Worm (Caenorhabditis elegans) whole organism, L3 larva: ENCODE results near the gene clu-1.
A peak's percentile ranks its signal among the peaks of the same experiment; 100 is the strongest.

Experiments
- R02D3.7 ChIP-seq: fragments of 150-350 bp; optimal IDR thresholded peaks from 2 replicates; lab custom pipeline; 2014; ENCODE audit warnings: missing biosample characterization, missing genetic modification characterization
- ama-1 ChIP-seq: fragments of 150-350 bp; optimal IDR thresholded peaks from 2 replicates; lab custom pipeline; 2018
- ceh-16 ChIP-seq: sonication (generic microtip); optimal IDR thresholded peaks from 2 replicates; lab custom pipeline; 2017; ENCODE audit warnings: missing biosample characterization, missing genetic modification characterization
- ceh-28 ChIP-seq: fragments of 150-350 bp; optimal IDR thresholded peaks from 2 replicates; lab custom pipeline; 2014; ENCODE audit warnings: missing biosample characterization, missing genetic modification reagents, missing genetic modification characterization
- ceh-82 ChIP-seq: fragments of 150-350 bp; optimal IDR thresholded peaks from 2 replicates; lab custom pipeline; 2014; ENCODE audit warnings: missing biosample characterization, missing genetic modification characterization
- ceh-9 ChIP-seq: sonication (generic microtip); optimal IDR thresholded peaks from 2 replicates; lab custom pipeline; 2018; ENCODE audit warnings: missing biosample characterization, missing genetic modification characterization
- daf-12 ChIP-seq: fragments of 150-350 bp; optimal IDR thresholded peaks from 2 replicates; lab custom pipeline; 2014; ENCODE audit warnings: missing biosample characterization, missing genetic modification reagents, missing genetic modification characterization
- egl-27 ChIP-seq: sonication (generic microtip); optimal IDR thresholded peaks from 4 replicates; lab custom pipeline; 2017; ENCODE audit warnings: missing biosample characterization, missing genetic modification reagents, missing genetic modification characterization
- elt-1 ChIP-seq: fragments of 150-350 bp; optimal IDR thresholded peaks from 2 replicates; lab custom pipeline; 2014; ENCODE audit warnings: missing biosample characterization, missing genetic modification characterization
- elt-2 ChIP-seq: sonication (generic microtip); optimal IDR thresholded peaks from 2 replicates; lab custom pipeline; 2016; ENCODE audit warnings: missing genetic modification reagents, mild to moderate bottlenecking, missing genetic modification characterization, missing compliant biosample characterization
- eor-1 ChIP-seq, 2 experiments: fragments of 150-350 bp; optimal IDR thresholded peaks; 2 replicates each; lab custom pipeline; 2014 to 2018; ENCODE audit warnings: missing biosample characterization in 2 of 2, missing genetic modification characterization in 2 of 2
- fkh-10 ChIP-seq: sonication (generic microtip); optimal IDR thresholded peaks from 2 replicates; lab custom pipeline; 2017; ENCODE audit warnings: missing biosample characterization, missing genetic modification reagents, missing genetic modification characterization
- fkh-2 ChIP-seq: fragments of 150-350 bp; optimal IDR thresholded peaks from 2 replicates; lab custom pipeline; 2014; ENCODE audit warnings: missing biosample characterization, missing genetic modification reagents, missing genetic modification characterization
- hmg-11 ChIP-seq: sonication (generic microtip); optimal IDR thresholded peaks from 2 replicates; lab custom pipeline; 2016; ENCODE audit warnings: missing genetic modification characterization, missing compliant biosample characterization
- lin-15B ChIP-seq: fragments of 150-350 bp; optimal IDR thresholded peaks from 2 replicates; lab custom pipeline; 2014; ENCODE audit warnings: missing biosample characterization, missing genetic modification characterization
- lin-39 ChIP-seq: fragments of 150-350 bp; optimal IDR thresholded peaks from 2 replicates; lab custom pipeline; 2018; ENCODE audit warnings: missing biosample characterization, missing genetic modification reagents, missing genetic modification characterization
- lsy-12 ChIP-seq: sonication (generic microtip); optimal IDR thresholded peaks from 2 replicates; lab custom pipeline; 2016; ENCODE audit warnings: mild to moderate bottlenecking, missing genetic modification characterization, missing compliant biosample characterization
- mdl-1 ChIP-seq: fragments of 150-350 bp; optimal IDR thresholded peaks from 2 replicates; lab custom pipeline; 2014; ENCODE audit warnings: missing biosample characterization, missing genetic modification characterization
- mml-1 ChIP-seq: fragments of 150-350 bp; sonication (generic microtip); optimal IDR thresholded peaks from 3 replicates; lab custom pipeline; 2014; ENCODE audit warnings: missing biosample characterization, missing genetic modification characterization
- nfya-1 ChIP-seq: sonication (generic microtip); optimal IDR thresholded peaks from 2 replicates; lab custom pipeline; 2017; ENCODE audit warnings: missing genetic modification characterization, mild to moderate bottlenecking, missing compliant biosample characterization, antibody characterized with exemption, moderate library complexity; ENCODE audit not compliant: insufficient read depth
- nhr-11 ChIP-seq: fragments of 150-350 bp; optimal IDR thresholded peaks from 2 replicates; lab custom pipeline; 2014; ENCODE audit warnings: missing biosample characterization, missing genetic modification characterization
- nhr-12 ChIP-seq: fragments of 150-350 bp; optimal IDR thresholded peaks from 2 replicates; lab custom pipeline; 2014; ENCODE audit warnings: missing biosample characterization, missing genetic modification characterization
- nhr-23 ChIP-seq: fragments of 150-350 bp; optimal IDR thresholded peaks from 2 replicates; lab custom pipeline; 2014; ENCODE audit warnings: missing biosample characterization, missing genetic modification reagents, missing genetic modification characterization
- nhr-237 ChIP-seq: fragments of 150-350 bp; optimal IDR thresholded peaks from 2 replicates; lab custom pipeline; 2014; ENCODE audit warnings: missing biosample characterization, missing genetic modification characterization
- nhr-25 ChIP-seq: sonication (generic microtip); optimal IDR thresholded peaks from 2 replicates; lab custom pipeline; 2017; ENCODE audit warnings: missing biosample characterization, missing genetic modification characterization
- nhr-43 ChIP-seq: sonication (generic microtip); optimal IDR thresholded peaks from 2 replicates; lab custom pipeline; 2016; ENCODE audit warnings: mild to moderate bottlenecking, missing genetic modification characterization, missing compliant biosample characterization; ENCODE audit not compliant: poor library complexity, severe bottlenecking
- nhr-76 ChIP-seq: fragments of 150-350 bp; sonication (generic microtip); optimal IDR thresholded peaks from 5 replicates; lab custom pipeline; 2014; ENCODE audit warnings: missing biosample characterization, missing genetic modification characterization
- nhr-77 ChIP-seq: fragments of 150-350 bp; optimal IDR thresholded peaks from 2 replicates; lab custom pipeline; 2014; ENCODE audit warnings: missing biosample characterization, missing genetic modification characterization
- pha-4 ChIP-seq: fragments of 150-350 bp; optimal IDR thresholded peaks from 2 replicates; lab custom pipeline; 2014; ENCODE audit warnings: missing biosample characterization, missing genetic modification reagents, missing genetic modification characterization
- pqm-1 ChIP-seq: fragments of 150-350 bp; optimal IDR thresholded peaks from 2 replicates; lab custom pipeline; 2017; ENCODE audit warnings: missing biosample characterization, missing genetic modification characterization, inconsistent platforms
- skn-1 ChIP-seq: fragments of 150-350 bp; optimal IDR thresholded peaks from 2 replicates; lab custom pipeline; 2014; ENCODE audit warnings: missing biosample characterization, missing genetic modification characterization
- tbx-2 ChIP-seq: sonication (generic microtip); optimal IDR thresholded peaks from 2 replicates; lab custom pipeline; 2016; ENCODE audit warnings: mild to moderate bottlenecking, missing genetic modification characterization, missing compliant biosample characterization
- unc-39 ChIP-seq: sonication (generic microtip); optimal IDR thresholded peaks from 4 replicates; lab custom pipeline; 2017; ENCODE audit warnings: missing biosample characterization, missing genetic modification characterization
- unc-62 ChIP-seq: fragments of 150-350 bp; sonication (generic microtip); optimal IDR thresholded peaks from 4 replicates; lab custom pipeline; 2014; ENCODE audit warnings: missing biosample characterization, missing genetic modification reagents, missing genetic modification characterization
- zag-1 ChIP-seq: fragments of 150-350 bp; optimal IDR thresholded peaks from 2 replicates; lab custom pipeline; 2014; ENCODE audit warnings: missing biosample characterization, missing genetic modification characterization
- ztf-11 ChIP-seq: fragments of 150-350 bp; optimal IDR thresholded peaks from 2 replicates; lab custom pipeline; 2014; ENCODE audit warnings: missing biosample characterization, missing genetic modification characterization

The clu-1 gene

DNA sequence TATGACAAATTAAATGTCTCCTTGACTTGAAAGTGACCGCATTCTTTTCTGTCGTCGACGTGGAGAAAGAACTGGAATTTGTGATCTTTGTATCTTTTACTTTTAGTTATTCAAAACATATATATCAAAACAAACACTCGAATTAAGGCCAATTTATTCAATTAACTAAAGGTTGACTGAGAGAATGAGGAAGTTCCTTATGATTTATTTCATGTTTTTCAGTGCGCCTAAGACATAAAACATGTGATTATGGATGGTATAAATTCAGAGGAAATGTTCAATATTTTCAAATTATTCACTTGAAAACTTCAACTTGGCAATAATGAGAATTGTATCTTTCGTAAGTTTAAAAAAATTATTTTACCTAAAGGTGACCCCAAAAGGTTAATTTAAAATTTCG is 7.7 kb downstream of the clu-1 start, which contains the start of gene F55H2.8:
F55H2.8 (plus strand) TSS at position 301 of the 400 bp plus-strand sequence.
- no peak for TF ChIP-seq skn-1 (tag; lab: Kevin White, UChicago)
- TF ChIP-seq fkh-10 (GFP tag; lab: Kevin White, UChicago): no peak
- TF ChIP-seq nfya-1 (tag; lab: Kevin White, UChicago): no peak
- TF ChIP-seq tbx-2 (tag; lab: Kevin White, UChicago): no peak
- peak; percentile 17 for TF ChIP-seq nhr-23 (tag; lab: Kevin White, UChicago)
- TF ChIP-seq, all 47 proteins: peak for 1

DNA sequence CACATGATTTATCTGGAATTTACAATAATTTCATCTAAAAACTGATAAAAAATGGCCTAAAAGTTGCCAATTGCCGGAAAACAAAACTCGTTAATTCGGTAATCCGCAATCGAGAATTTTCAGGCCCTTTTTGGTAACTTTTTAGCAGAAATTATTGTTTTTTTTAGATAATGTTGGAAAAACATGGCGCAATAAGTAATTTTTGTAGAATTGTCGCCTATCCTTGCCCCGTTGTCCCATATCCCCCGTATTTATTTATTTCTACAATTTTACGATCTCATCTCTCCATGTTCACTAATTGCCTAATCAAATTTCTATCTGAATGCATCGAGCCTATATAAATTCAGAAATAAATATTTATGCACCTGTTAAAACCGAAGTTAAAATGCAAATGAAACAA is 8.3 kb downstream of the clu-1 start:
- TF ChIP-seq unc-39 (tag; lab: Kevin White, UChicago) (no peak), elt-2 (tag; lab: Kevin White, UChicago) (no peak), pqm-1 (tag; lab: Kevin White, UChicago) (no peak), daf-12 (tag; lab: Kevin White, UChicago) (no peak), nhr-23 (tag; lab: Kevin White, UChicago) (no peak), mdl-1 (tag; lab: Kevin White, UChicago) (no peak), nhr-77 (no peak), ztf-11 (tag; lab: Kevin White, UChicago) (no peak), ceh-16 (no peak), eor-1 (tag; optimal IDR thresholded peaks at IDR 0.05; lab: Kevin White, UChicago) (no peak), nhr-11 (no peak), lsy-12 (tag; lab: Kevin White, UChicago) (no peak), nhr-237 (tag; lab: Kevin White, UChicago) (no peak), nhr-12 (tag; lab: Kevin White, UChicago) (no peak), ceh-82 (tag; lab: Kevin White, UChicago) (no peak), elt-1 (tag; lab: Kevin White, UChicago) (no peak)

DNA sequence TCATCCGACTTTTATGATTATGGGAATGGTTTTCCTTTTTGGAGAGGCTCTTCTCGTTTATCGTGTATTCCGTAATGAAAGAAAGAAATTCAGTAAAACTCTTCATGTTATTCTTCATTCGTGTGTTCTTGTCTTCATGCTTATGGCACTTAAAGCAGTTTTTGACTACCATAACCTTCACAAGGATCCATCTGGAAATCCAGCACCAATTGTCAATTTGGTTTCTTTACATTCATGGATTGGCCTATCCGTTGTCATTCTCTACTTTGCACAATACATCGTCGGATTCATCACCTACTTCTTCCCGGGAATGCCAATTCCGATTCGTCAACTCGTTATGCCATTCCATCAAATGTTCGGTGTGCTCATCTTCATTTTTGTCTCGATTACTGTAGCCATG is 9.6 kb downstream of the clu-1 start:
- TF ChIP-seq skn-1 (tag; lab: Kevin White, UChicago) (no peak), R02D3.7 (no peak), hmg-11 (tag; lab: Kevin White, UChicago) (no peak), nhr-43 (tag; lab: Kevin White, UChicago) (no peak), ceh-9 (no peak), ceh-28 (tag; lab: Kevin White, UChicago) (no peak), fkh-2 (tag; lab: Kevin White, UChicago) (no peak), pha-4 (tag; lab: Kevin White, UChicago) (no peak)

DNA sequence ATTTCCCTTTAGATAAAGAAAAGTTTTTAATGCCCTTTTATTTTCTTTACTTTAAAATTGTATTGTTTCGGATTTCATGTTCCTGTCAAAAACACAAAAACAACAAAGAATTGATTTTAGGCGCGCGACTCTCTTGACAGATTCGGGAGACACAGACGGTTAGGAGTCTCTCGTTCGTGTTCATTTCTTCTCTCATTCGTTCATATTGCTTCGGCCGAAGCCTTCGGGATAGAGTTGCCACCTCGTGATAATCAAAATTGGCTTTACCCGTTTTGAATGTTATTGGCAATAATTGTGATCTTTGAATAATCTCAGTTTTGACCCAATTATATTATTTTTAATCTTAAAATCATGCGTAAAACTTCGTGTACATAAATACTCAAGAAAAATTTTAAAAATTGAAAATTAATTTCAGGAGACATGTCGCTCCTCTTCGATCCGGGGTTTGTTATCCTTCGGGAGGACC is 10.2 kb downstream of the clu-1 start, which contains the start of gene F55H2.5:
F55H2.5 (plus strand) TSS at position 416 of the 466 bp plus-strand sequence.
- TF ChIP-seq nfya-1 (tag; lab: Kevin White, UChicago) (peak; percentile 18), ceh-28 (tag; lab: Kevin White, UChicago) (no peak), egl-27 (no peak), nhr-237 (tag; lab: Kevin White, UChicago) (no peak), pha-4 (tag; lab: Kevin White, UChicago) (peak; percentile 5), ama-1 (lab: Kevin White, UChicago) (peak; percentile 43), lin-39 (tag; lab: Kevin White, UChicago) (no peak), ceh-16 (no peak), ztf-11 (tag; lab: Kevin White, UChicago) (no peak), ceh-9 (no peak), mml-1 (tag; lab: Kevin White, UChicago) (no peak), lin-15B (peak; percentile 2), zag-1 (tag; lab: Kevin White, UChicago) (no peak), ceh-82 (tag; lab: Kevin White, UChicago) (no peak), nhr-76 (tag; lab: Kevin White, UChicago) (no peak), hmg-11 (tag; lab: Kevin White, UChicago) (peak; percentile 31), unc-39 (tag; lab: Kevin White, UChicago) (no peak), pqm-1 (tag; lab: Kevin White, UChicago) (no peak), nhr-12 (tag; lab: Kevin White, UChicago) (no peak), nhr-25 (tag; lab: Kevin White, UChicago) (no peak), nhr-23 (tag; lab: Kevin White, UChicago) (no peak), fkh-2 (tag; lab: Kevin White, UChicago) (no peak), unc-62 (GFP tag; lab: Kevin White, UChicago) (no peak), fkh-10 (GFP tag; lab: Kevin White, UChicago) (no peak)
